Fruit fly (Drosophila melanogaster) whole organism, embryonic: ENCODE results near the gene AspRS-m.
A peak's percentile ranks its signal among the peaks of the same experiment; 100 is the strongest.

Experiments used
- CG10462 ChIP-seq: fragments of 200-800 bp; sonication (Bioruptor generic); optimal IDR thresholded peaks from 2 replicates; lab custom pipeline; 2016; ENCODE audit warnings: missing biosample characterization, missing genetic modification characterization
- CG11247 ChIP-seq: fragments of 200-800 bp; sonication (Bioruptor generic); IDR thresholded peaks from 2 replicates; pipeline ENCODE4 v1.3.6; 2022; ENCODE audit warnings: missing biosample characterization, missing genetic modification characterization
- CG14860 ChIP-seq: fragments of 200-800 bp; sonication (Bioruptor generic); IDR thresholded peaks from 3 replicates; pipeline ENCODE4 v1.3.6; 2022; ENCODE audit warnings: missing biosample characterization, missing genetic modification characterization; ENCODE audit not compliant: partially characterized antibody
- CG15269 ChIP-seq: fragments of 200-800 bp; sonication (Bioruptor generic); optimal IDR thresholded peaks from 2 replicates; lab custom pipeline; 2018; ENCODE audit warnings: missing biosample characterization, mild to moderate bottlenecking, missing genetic modification characterization, moderate library complexity
- CG1602 ChIP-seq: fragments of 200-800 bp; sonication (Bioruptor generic); optimal IDR thresholded peaks from 3 replicates; lab custom pipeline; 2016; ENCODE audit warnings: missing biosample characterization, missing genetic modification characterization
- CG16813 ChIP-seq: fragments of 200-800 bp; sonication (Bioruptor generic); IDR thresholded peaks from 3 replicates; pipeline ENCODE4 v1.3.6; 2022; ENCODE audit warnings: missing biosample characterization, missing genetic modification characterization; ENCODE audit not compliant: partially characterized antibody
- CG16863 ChIP-seq: fragments of 200-800 bp; sonication (Bioruptor generic); optimal IDR thresholded peaks from 3 replicates; lab custom pipeline; 2016; ENCODE audit warnings: missing biosample characterization, missing genetic modification characterization
- CG17328 ChIP-seq: fragments of 200-800 bp; sonication (Bioruptor generic); IDR thresholded peaks from 2 replicates; pipeline ENCODE4 v1.3.6; 2022; ENCODE audit warnings: missing biosample characterization, missing genetic modification characterization
- CG18011 ChIP-seq: fragments of 200-800 bp; sonication (Bioruptor generic); optimal IDR thresholded peaks from 2 replicates; lab custom pipeline; 2017; ENCODE audit warnings: missing biosample characterization, missing genetic modification characterization, mild to moderate bottlenecking, moderate library complexity, missing genotype
- CG18476 ChIP-seq: fragments of 200-800 bp; sonication (Bioruptor generic); optimal IDR thresholded peaks from 2 replicates; lab custom pipeline; 2016; ENCODE audit warnings: missing biosample characterization, mild to moderate bottlenecking, missing genetic modification characterization
- CG2875 ChIP-seq: fragments of 200-800 bp; sonication (Bioruptor generic); optimal IDR thresholded peaks from 2 replicates; lab custom pipeline; 2017; ENCODE audit warnings: missing biosample characterization, mild to moderate bottlenecking, missing genetic modification characterization, missing genetic modification reagents
- CG4404 ChIP-seq: fragments of 200-800 bp; sonication (Bioruptor generic); IDR thresholded peaks from 2 replicates; pipeline ENCODE4 v1.3.6; 2022; ENCODE audit warnings: missing biosample characterization, missing genetic modification characterization
- CG4617 ChIP-seq: fragments of 200-800 bp; sonication (Bioruptor generic); optimal IDR thresholded peaks from 3 replicates; lab custom pipeline; 2016; ENCODE audit warnings: missing biosample characterization, missing genetic modification characterization, borderline replicate concordance
- CG6175 ChIP-seq: fragments of 200-800 bp; sonication (Bioruptor generic); IDR thresholded peaks from 3 replicates; pipeline ENCODE4 v1.3.6; 2022; ENCODE audit warnings: missing biosample characterization, missing genetic modification characterization
- CG6272 ChIP-seq: fragments of 200-800 bp; sonication (Bioruptor generic); IDR thresholded peaks from 2 replicates; pipeline ENCODE4 v1.3.6; 2022; ENCODE audit warnings: missing biosample characterization, missing genetic modification characterization
- CG7372 ChIP-seq: fragments of 200-800 bp; sonication (Bioruptor generic); IDR thresholded peaks from 2 replicates; pipeline ENCODE4 v1.3.6; 2022; ENCODE audit warnings: missing biosample characterization, missing genetic modification characterization
- CG7556 ChIP-seq: fragments of 200-800 bp; sonication (Bioruptor generic); optimal IDR thresholded peaks from 2 replicates; lab custom pipeline; 2017; ENCODE audit warnings: missing biosample characterization, mild to moderate bottlenecking, missing genetic modification characterization
- CG7786 ChIP-seq: fragments of 200-800 bp; sonication (Bioruptor generic); optimal IDR thresholded peaks from 2 replicates; lab custom pipeline; 2016; ENCODE audit warnings: missing biosample characterization, missing genetic modification characterization
- CG8388 ChIP-seq: fragments of 200-800 bp; sonication (Bioruptor generic); optimal IDR thresholded peaks from 2 replicates; lab custom pipeline; 2019; ENCODE audit warnings: missing biosample characterization, mild to moderate bottlenecking, missing genetic modification characterization, moderate library complexity
- CTCF ChIP-seq: fragments of 200-800 bp; sonication (Bioruptor generic); optimal IDR thresholded peaks from 2 replicates; lab custom pipeline; 2017; ENCODE audit warnings: missing biosample characterization, mild to moderate bottlenecking, missing genetic modification characterization, moderate library complexity
- Dek ChIP-seq: fragments of 200-800 bp; sonication (Bioruptor generic); optimal IDR thresholded peaks from 3 replicates; lab custom pipeline; 2019; ENCODE audit warnings: missing biosample characterization, mild to moderate bottlenecking, missing genetic modification characterization, moderate library complexity
- Dip2 ChIP-seq: fragments of 200-800 bp; sonication (Bioruptor generic); IDR thresholded peaks from 2 replicates; pipeline ENCODE4 v1.3.6; 2022; ENCODE audit warnings: missing biosample characterization, missing genetic modification characterization
- HLH4C ChIP-seq: fragments of 200-800 bp; sonication (Bioruptor generic); IDR thresholded peaks from 3 replicates; pipeline ENCODE4 v1.3.6; 2022; ENCODE audit warnings: missing biosample characterization, missing genetic modification characterization; ENCODE audit not compliant: partially characterized antibody
- Hey ChIP-seq: fragments of 200-800 bp; sonication (Bioruptor generic); optimal IDR thresholded peaks from 3 replicates; lab custom pipeline; 2018; ENCODE audit warnings: missing biosample characterization, mild to moderate bottlenecking, missing genetic modification characterization
- Hr3 ChIP-seq: fragments of 200-800 bp; sonication (Bioruptor generic); optimal IDR thresholded peaks from 3 replicates; lab custom pipeline; 2016; ENCODE audit warnings: missing biosample characterization, missing genetic modification characterization
- Hr51 ChIP-seq, 2 experiments: fragments of 200-800 bp; sonication (Bioruptor generic); optimal IDR thresholded peaks; 2 replicates in 1 of 2; 3 replicates in 1 of 2; lab custom pipeline; 2016 to 2018; ENCODE audit warnings: missing biosample characterization in 2 of 2, missing genetic modification characterization in 2 of 2, mild to moderate bottlenecking in 1 of 2, moderate library complexity in 1 of 2
- Hsf ChIP-seq: fragments of 200-800 bp; sonication (Bioruptor generic); optimal IDR thresholded peaks from 3 replicates; lab custom pipeline; 2016; ENCODE audit warnings: missing biosample characterization, missing genetic modification characterization
- Lhr ChIP-seq: fragments of 200-800 bp; sonication (Bioruptor generic); optimal IDR thresholded peaks from 3 replicates; lab custom pipeline; 2017; ENCODE audit warnings: mild to moderate bottlenecking, missing biosample characterization, missing genetic modification reagents, missing genetic modification characterization
- Max ChIP-seq: fragments of 200-800 bp; sonication (Bioruptor generic); optimal IDR thresholded peaks from 2 replicates; lab custom pipeline; 2016; ENCODE audit warnings: missing biosample characterization, mild to moderate bottlenecking, missing genetic modification characterization
- Poxn ChIP-seq: fragments of 200-800 bp; sonication (Bioruptor generic); IDR thresholded peaks from 2 replicates; pipeline ENCODE4 v1.3.6; 2022; ENCODE audit warnings: missing biosample characterization, missing genetic modification characterization
- Sox102F ChIP-seq: fragments of 200-800 bp; sonication (Bioruptor generic); optimal IDR thresholded peaks from 2 replicates; lab custom pipeline; 2018; ENCODE audit warnings: missing biosample characterization, mild to moderate bottlenecking, missing genetic modification characterization, moderate library complexity
- aop ChIP-seq: fragments of 200-800 bp; sonication (Bioruptor generic); IDR thresholded peaks from 2 replicates; pipeline ENCODE4 v1.3.6; 2022; ENCODE audit warnings: missing biosample characterization, missing genetic modification characterization
- ap ChIP-seq: fragments of 200-800 bp; sonication (Bioruptor generic); IDR thresholded peaks from 2 replicates; pipeline ENCODE4 v1.3.6; 2022; ENCODE audit warnings: missing biosample characterization, missing genetic modification characterization
- cato ChIP-seq: fragments of 200-800 bp; sonication (Bioruptor generic); optimal IDR thresholded peaks from 2 replicates; lab custom pipeline; 2016; ENCODE audit warnings: missing biosample characterization, missing genetic modification characterization, borderline replicate concordance
- chn ChIP-seq: fragments of 200-800 bp; sonication (Bioruptor generic); optimal IDR thresholded peaks from 2 replicates; lab custom pipeline; 2016; ENCODE audit warnings: missing biosample characterization, missing genetic modification characterization
- ci ChIP-seq: fragments of 200-800 bp; sonication (Bioruptor generic); IDR thresholded peaks from 3 replicates; pipeline ENCODE4 v1.3.6; 2022; ENCODE audit warnings: missing biosample characterization, missing genetic modification characterization
- fd102C ChIP-seq: fragments of 200-800 bp; sonication (Bioruptor generic); optimal IDR thresholded peaks from 2 replicates; lab custom pipeline; 2018; ENCODE audit warnings: missing biosample characterization, mild to moderate bottlenecking, missing genetic modification characterization, moderate library complexity
- gem ChIP-seq: fragments of 200-800 bp; sonication (Bioruptor generic); optimal IDR thresholded peaks from 2 replicates; lab custom pipeline; 2019; ENCODE audit warnings: missing biosample characterization, mild to moderate bottlenecking, missing genetic modification characterization, moderate library complexity
- ham ChIP-seq: fragments of 200-800 bp; sonication (Bioruptor generic); IDR thresholded peaks from 2 replicates; pipeline ENCODE4 v1.3.6; 2022; ENCODE audit warnings: missing biosample characterization, missing genetic modification characterization
- her ChIP-seq: fragments of 200-800 bp; sonication (Bioruptor generic); optimal IDR thresholded peaks from 2 replicates; lab custom pipeline; 2016; ENCODE audit warnings: missing biosample characterization, missing genetic modification characterization
- jigr1 ChIP-seq: fragments of 200-800 bp; sonication (Bioruptor generic); IDR thresholded peaks from 3 replicates; pipeline ENCODE4 v1.3.6; 2022; ENCODE audit warnings: missing biosample characterization, missing genetic modification characterization
- jumu ChIP-seq: fragments of 200-800 bp; sonication (Bioruptor generic); optimal IDR thresholded peaks from 3 replicates; lab custom pipeline; 2016; ENCODE audit warnings: missing biosample characterization, missing genetic modification characterization
- lola ChIP-seq, 3 experiments: fragments of >200 bp in 2 of 3; fragments of 200-800 bp in 1 of 3; sonication (Bioruptor generic) in 1 of 3; optimal IDR thresholded peaks; 2 replicates each; lab custom pipeline; 2017 to 2019; ENCODE audit warnings: missing biosample characterization in 3 of 3, missing genetic modification characterization in 3 of 3, mild to moderate bottlenecking in 1 of 3, moderate library complexity in 1 of 3
- mam ChIP-seq: fragments of 200-800 bp; sonication (Bioruptor generic); optimal IDR thresholded peaks from 3 replicates; lab custom pipeline; 2016; ENCODE audit warnings: missing biosample characterization, missing genetic modification characterization
- oc ChIP-seq: fragments of 200-800 bp; sonication (Bioruptor generic); optimal IDR thresholded peaks from 2 replicates; lab custom pipeline; 2018; ENCODE audit warnings: missing biosample characterization, mild to moderate bottlenecking, missing genetic modification characterization, moderate library complexity
- org-1 ChIP-seq: fragments of 200-800 bp; sonication (Bioruptor generic); optimal IDR thresholded peaks from 2 replicates; lab custom pipeline; 2017; ENCODE audit warnings: missing biosample characterization, missing genetic modification characterization
- ssp ChIP-seq: fragments of 200-800 bp; sonication (Bioruptor generic); IDR thresholded peaks from 2 replicates; pipeline ENCODE4 v1.3.6; 2022; ENCODE audit warnings: missing biosample characterization, missing genetic modification characterization
- twi ChIP-seq: fragments of 200-800 bp; optimal IDR thresholded peaks from 2 replicates; lab custom pipeline; 2019; ENCODE audit warnings: missing biosample characterization, mild to moderate bottlenecking, missing genetic modification characterization, moderate library complexity
- vfl ChIP-seq: fragments of 200-800 bp; sonication (Bioruptor generic); optimal IDR thresholded peaks from 2 replicates; lab custom pipeline; 2016; ENCODE audit warnings: missing biosample characterization, missing genetic modification characterization

The AspRS-m gene

DNA sequence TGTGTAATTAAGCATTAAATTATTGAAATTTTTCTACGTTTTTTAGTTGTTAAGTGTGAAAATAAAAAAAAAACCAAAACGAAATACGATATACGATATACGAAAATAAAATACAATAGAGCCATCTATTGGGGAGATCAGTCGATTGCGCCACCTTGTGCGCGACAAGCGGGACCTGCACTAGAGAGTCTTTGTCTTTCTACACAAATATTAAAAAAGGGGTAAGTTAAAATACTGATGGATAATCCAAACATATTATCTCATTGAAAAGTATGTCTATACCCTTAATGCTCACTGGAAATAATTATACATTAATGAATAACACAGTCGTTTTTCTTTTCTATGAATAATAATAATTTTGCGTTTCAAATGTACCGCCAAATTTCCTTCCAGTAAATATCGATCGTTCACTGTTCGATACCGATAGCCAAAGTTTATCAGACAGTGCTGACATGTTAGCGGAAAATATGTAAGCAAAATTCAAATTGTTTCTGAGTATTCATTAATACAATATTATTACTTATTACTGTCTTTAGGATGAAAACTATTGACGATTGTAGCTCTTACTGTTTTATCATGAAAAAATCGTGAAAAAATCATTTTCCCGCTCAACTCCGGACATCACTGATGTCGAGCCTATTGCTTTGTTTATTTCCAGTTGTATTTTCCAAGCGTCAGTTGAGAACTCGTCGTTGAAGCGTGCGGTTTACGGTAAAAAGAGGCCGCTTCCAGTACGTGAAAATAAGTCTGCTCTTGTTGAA is 10.7 kb upstream of the AspRS-m start, which contains the start of gene mdy (continued):
- TF ChIP-seq HLH4C (GFP tag; lab: Robert Waterston, UW) (peak; percentile 73), CG10462 (GFP tag; lab: Kevin White, UChicago) (peak; percentile 45), Lhr (GFP tag; lab: Kevin White, UChicago) (peak; percentile 79), CG7372 (GFP tag; lab: Robert Waterston, UW) (0 out of 2 replicates have a peak, but pooled peaks have one; percentile 14), her (GFP tag; lab: Kevin White, UChicago) (peak; percentile 39), jigr1 (no peak), CG18011 (GFP tag; lab: Kevin White, UChicago) (peak; percentile 52), Sox102F (GFP tag; lab: Kevin White, UChicago) (peak; percentile 60), Hey (tag; lab: Kevin White, UChicago) (no peak), CG2875 (no peak), Hsf (GFP tag; lab: Kevin White, UChicago) (peak; percentile 69), cato (GFP tag; lab: Kevin White, UChicago) (no peak), CG4617 (GFP tag; lab: Kevin White, UChicago) (no peak), CG15269 (tag; lab: Kevin White, UChicago) (peak; percentile 45), CG6272 (peak; percentile 30; the same call in 1 of the 2 replicates), lola (GFP tag; optimal IDR thresholded peaks at IDR 0.05; lab: Kevin White, UChicago) (peak in 1 of 3 experiments; percentile 62), vfl (peak; percentile 62), CG16813 (GFP tag; lab: Robert Waterston, UW) (peak; percentile 52; the same call in 2 of the 3 replicates), CG6175 (peak; percentile 46; the same call in 1 of the 3 replicates), gem (tag; lab: Kevin White, UChicago) (peak; percentile 79), CG7786 (GFP tag; lab: Kevin White, UChicago) (peak; percentile 46), org-1 (GFP tag; lab: Kevin White, UChicago) (peak; percentile 7), Hr3 (GFP tag; lab: Kevin White, UChicago) (peak; percentile 42), CTCF (GFP tag; lab: Kevin White, UChicago) (peak; percentile 99), ssp (peak; percentile 55; the same call in 1 of the 2 replicates), ci (GFP tag; lab: Robert Waterston, UW) (peak; percentile 66), aop (GFP tag; lab: Robert Waterston, UW) (no peak), Max (GFP tag; lab: Kevin White, UChicago) (peak; percentile 65), CG1602 (GFP tag; lab: Kevin White, UChicago) (peak; percentile 44), CG8388 (GFP tag; lab: Kevin White, UChicago) (peak; percentile 52), Poxn (GFP tag; lab: Robert Waterston, UW) (0 out of 2 replicates have a peak, but pooled peaks have one; percentile 5), chn (peak; percentile 26), CG11247 (peak; percentile 64), CG16863 (peak; percentile 55), Hr51 (GFP tag; optimal IDR thresholded peaks at IDR 0.05; lab: Kevin White, UChicago) (peak; percentile 45 to 53), CG4404 (GFP tag; lab: Robert Waterston, UW) (no peak), oc (tag; lab: Kevin White, UChicago) (no peak), fd102C (no peak), mam (peak; percentile 33), CG14860 (peak; percentile 52; the same call in 1 of the 3 replicates), twi (tag; lab: Kevin White, UChicago) (no peak), ap (GFP tag; lab: Robert Waterston, UW) (0 out of 2 replicates have a peak, but pooled peaks have one; percentile 27), Dek (tag; lab: Kevin White, UChicago) (peak; percentile 54), CG7556 (peak; percentile 59), jumu (peak; percentile 8), Dip2 (no peak), ham (GFP tag; lab: Robert Waterston, UW) (no peak), CG17328 (GFP tag; lab: Robert Waterston, UW) (peak; percentile 35), CG18476 (GFP tag; lab: Kevin White, UChicago) (peak; percentile 71)
